Fruit fly (Drosophila melanogaster) whole organism, embryonic: ENCODE data around the gene ssp3.

Experiments used
- Adf1 ChIP-seq: fragments of 200-800 bp; sonication (Bioruptor generic); IDR thresholded peaks from 2 replicates; pipeline ENCODE4 v1.3.6; 2022; ENCODE audit warnings: missing biosample characterization, missing genetic modification characterization
- CG10147 ChIP-seq: fragments of 200-800 bp; sonication (Bioruptor generic); optimal IDR thresholded peaks from 2 replicates; lab custom pipeline; 2019; ENCODE audit warnings: missing biosample characterization, mild to moderate bottlenecking, missing genetic modification characterization, moderate library complexity
- CG1024 ChIP-seq: fragments of 200-800 bp; sonication (Bioruptor generic); IDR thresholded peaks from 2 replicates; pipeline ENCODE4 v1.3.6; 2022; ENCODE audit warnings: missing biosample characterization, missing genetic modification characterization
- CG11456 ChIP-seq: fragments of 200-800 bp; sonication (Bioruptor generic); IDR thresholded peaks from 3 replicates; pipeline ENCODE4 v1.3.6; 2022; ENCODE audit warnings: missing biosample characterization, missing genetic modification characterization
- CG11560 ChIP-seq: fragments of 200-800 bp; sonication (Bioruptor generic); IDR thresholded peaks from 3 replicates; pipeline ENCODE4 v1.3.6; 2022; ENCODE audit warnings: missing biosample characterization, missing genetic modification characterization
- CG11723 ChIP-seq: fragments of 200-800 bp; sonication (Bioruptor generic); optimal IDR thresholded peaks from 2 replicates; lab custom pipeline; 2017; ENCODE audit warnings: missing biosample characterization, mild to moderate bottlenecking, missing genetic modification characterization
- CG12071 ChIP-seq: fragments of 200-800 bp; sonication (Bioruptor generic); optimal IDR thresholded peaks from 3 replicates; lab custom pipeline; 2018; ENCODE audit warnings: missing biosample characterization, mild to moderate bottlenecking, missing genetic modification characterization
- CG13775 ChIP-seq: fragments of 200-800 bp; sonication (Bioruptor generic); optimal IDR thresholded peaks from 3 replicates; lab custom pipeline; 2017; ENCODE audit warnings: missing biosample characterization, mild to moderate bottlenecking, missing genetic modification characterization
- CG14050 ChIP-seq: fragments of 200-800 bp; sonication (Bioruptor generic); IDR thresholded peaks from 3 replicates; pipeline ENCODE4 v1.3.6; 2022; ENCODE audit warnings: missing biosample characterization, missing genetic modification characterization
- CG14965 ChIP-seq: fragments of 200-800 bp; sonication (Bioruptor generic); optimal IDR thresholded peaks from 2 replicates; lab custom pipeline; 2016; ENCODE audit warnings: missing biosample characterization, missing genetic modification characterization, borderline replicate concordance
- CG16863 ChIP-seq: fragments of 200-800 bp; sonication (Bioruptor generic); optimal IDR thresholded peaks from 3 replicates; lab custom pipeline; 2016; ENCODE audit warnings: missing biosample characterization, missing genetic modification characterization
- CG17359 ChIP-seq: fragments of 200-800 bp; sonication (Bioruptor generic); optimal IDR thresholded peaks from 3 replicates; lab custom pipeline; 2018; ENCODE audit warnings: missing biosample characterization, mild to moderate bottlenecking, missing genetic modification characterization, moderate library complexity
- CG1792 ChIP-seq: fragments of 200-800 bp; sonication (Bioruptor generic); optimal IDR thresholded peaks from 2 replicates; lab custom pipeline; 2016; ENCODE audit warnings: missing biosample characterization, missing genetic modification characterization
- CG18011 ChIP-seq: fragments of 200-800 bp; sonication (Bioruptor generic); optimal IDR thresholded peaks from 2 replicates; lab custom pipeline; 2017; ENCODE audit warnings: missing biosample characterization, missing genetic modification characterization, mild to moderate bottlenecking, moderate library complexity, missing genotype
- CG2202 ChIP-seq: fragments of 200-800 bp; sonication (Bioruptor generic); optimal IDR thresholded peaks from 2 replicates; lab custom pipeline; 2018; ENCODE audit warnings: missing biosample characterization, mild to moderate bottlenecking, missing genetic modification characterization
- CG2889 ChIP-seq: fragments of 200-800 bp; sonication (Bioruptor generic); IDR thresholded peaks from 3 replicates; pipeline ENCODE4 v1.3.6; 2022; ENCODE audit warnings: missing biosample characterization, missing genetic modification characterization
- CG30431 ChIP-seq: fragments of 200-800 bp; sonication (Bioruptor generic); optimal IDR thresholded peaks from 2 replicates; lab custom pipeline; 2017; ENCODE audit warnings: missing biosample characterization, missing genetic modification characterization
- CG31224 ChIP-seq: fragments of 200-800 bp; sonication (Bioruptor generic); IDR thresholded peaks from 2 replicates; pipeline ENCODE4 v1.3.6; 2022; ENCODE audit warnings: missing biosample characterization, missing genetic modification characterization
- CG31365 ChIP-seq: fragments of 200-800 bp; sonication (Bioruptor generic); optimal IDR thresholded peaks from 2 replicates; lab custom pipeline; 2018; ENCODE audit warnings: missing biosample characterization, mild to moderate bottlenecking, missing genetic modification characterization
- CG32532 ChIP-seq: fragments of 200-800 bp; sonication (Bioruptor generic); IDR thresholded peaks from 2 replicates; pipeline ENCODE4 v1.3.6; 2022; ENCODE audit warnings: missing biosample characterization, missing genetic modification characterization
- CG3281 ChIP-seq: fragments of 200-800 bp; sonication (Bioruptor generic); optimal IDR thresholded peaks from 3 replicates; lab custom pipeline; 2017; ENCODE audit warnings: missing biosample characterization, mild to moderate bottlenecking, missing genetic modification characterization
- CG33213 ChIP-seq: fragments of 200-800 bp; sonication (Bioruptor generic); optimal IDR thresholded peaks from 3 replicates; lab custom pipeline; 2016; ENCODE audit warnings: missing biosample characterization, missing genetic modification characterization
- CG3838 ChIP-seq: fragments of 200-800 bp; sonication (Bioruptor generic); optimal IDR thresholded peaks from 3 replicates; lab custom pipeline; 2016; ENCODE audit warnings: missing biosample characterization, missing genetic modification characterization
- CG6272 ChIP-seq: fragments of 200-800 bp; sonication (Bioruptor generic); IDR thresholded peaks from 2 replicates; pipeline ENCODE4 v1.3.6; 2022; ENCODE audit warnings: missing biosample characterization, missing genetic modification characterization
- CG6813 ChIP-seq: fragments of 200-800 bp; sonication (Bioruptor generic); optimal IDR thresholded peaks from 2 replicates; lab custom pipeline; 2017; ENCODE audit warnings: missing biosample characterization, missing genetic modification characterization, mild to moderate bottlenecking, moderate library complexity, missing genetic modification reagents
- CG7357 ChIP-seq: fragments of 200-800 bp; sonication (Bioruptor generic); IDR thresholded peaks from 3 replicates; pipeline ENCODE4 v1.3.6; 2022; ENCODE audit warnings: missing biosample characterization, missing genetic modification characterization
- CG7963 ChIP-seq: fragments of 200-800 bp; sonication (Bioruptor generic); IDR thresholded peaks from 3 replicates; pipeline ENCODE4 v1.3.6; 2022; ENCODE audit warnings: missing biosample characterization, missing genetic modification characterization; ENCODE audit not compliant: partially characterized antibody
- D19A ChIP-seq: fragments of 200-800 bp; optimal IDR thresholded peaks from 3 replicates; lab custom pipeline; 2019; ENCODE audit warnings: missing biosample characterization, mild to moderate bottlenecking, missing genetic modification characterization, moderate library complexity
- Dll ChIP-seq: fragments of 200-800 bp; sonication (Bioruptor generic); IDR thresholded peaks from 4 replicates; pipeline ENCODE4 v1.3.6; 2022; ENCODE audit warnings: missing biosample characterization, missing genetic modification characterization; ENCODE audit not compliant: partially characterized antibody
- Fer2 ChIP-seq: fragments of 200-800 bp; sonication (Bioruptor generic); optimal IDR thresholded peaks from 2 replicates; lab custom pipeline; 2018; ENCODE audit warnings: missing biosample characterization, mild to moderate bottlenecking, missing genetic modification characterization, moderate library complexity
- HLH54F ChIP-seq: fragments of 200-800 bp; sonication (Bioruptor generic); optimal IDR thresholded peaks from 3 replicates; lab custom pipeline; 2016; ENCODE audit warnings: missing biosample characterization, missing genetic modification characterization
- Hmx ChIP-seq: fragments of 200-800 bp; sonication (Bioruptor generic); optimal IDR thresholded peaks from 2 replicates; lab custom pipeline; 2016; ENCODE audit warnings: missing biosample characterization, missing genetic modification characterization
- Hr3 ChIP-seq: fragments of 200-800 bp; sonication (Bioruptor generic); optimal IDR thresholded peaks from 3 replicates; lab custom pipeline; 2016; ENCODE audit warnings: missing biosample characterization, missing genetic modification characterization
- MBD-R2 ChIP-seq: fragments of 200-800 bp; sonication (Bioruptor generic); IDR thresholded peaks from 2 replicates; pipeline ENCODE4 v1.3.6; 2022; ENCODE audit warnings: missing biosample characterization, missing genetic modification characterization
- NFAT ChIP-seq: fragments of 200-800 bp; sonication (Bioruptor generic); IDR thresholded peaks from 2 replicates; pipeline ENCODE4 v1.3.6; 2022; ENCODE audit warnings: missing biosample characterization, missing genetic modification characterization
- NfI ChIP-seq: fragments of 200-800 bp; sonication (Bioruptor generic); optimal IDR thresholded peaks from 3 replicates; lab custom pipeline; 2018; ENCODE audit warnings: missing biosample characterization, mild to moderate bottlenecking, missing genetic modification characterization, moderate library complexity
- Poxn ChIP-seq: fragments of 200-800 bp; sonication (Bioruptor generic); IDR thresholded peaks from 2 replicates; pipeline ENCODE4 v1.3.6; 2022; ENCODE audit warnings: missing biosample characterization, missing genetic modification characterization
- chn ChIP-seq: fragments of 200-800 bp; sonication (Bioruptor generic); optimal IDR thresholded peaks from 2 replicates; lab custom pipeline; 2016; ENCODE audit warnings: missing biosample characterization, missing genetic modification characterization
- crol ChIP-seq: fragments of 200-800 bp; sonication (Bioruptor generic); IDR thresholded peaks from 2 replicates; pipeline ENCODE4 v1.3.6; 2022; ENCODE audit warnings: missing biosample characterization, missing genetic modification characterization
- dimm ChIP-seq: fragments of 200-800 bp; sonication (Bioruptor generic); IDR thresholded peaks from 2 replicates; pipeline ENCODE4 v1.3.6; 2022; ENCODE audit warnings: missing biosample characterization, missing genetic modification characterization
- dm ChIP-seq: fragments of 200-800 bp; sonication (Bioruptor generic); optimal IDR thresholded peaks from 3 replicates; lab custom pipeline; 2016; ENCODE audit warnings: missing biosample characterization, missing genetic modification characterization
- en ChIP-seq: fragments of 200-800 bp; sonication (Bioruptor generic); optimal IDR thresholded peaks from 2 replicates; lab custom pipeline; 2016; ENCODE audit warnings: missing biosample characterization, missing genetic modification characterization
- ftz-f1 ChIP-seq: fragments of 200-800 bp; sonication (Bioruptor generic); optimal IDR thresholded peaks from 2 replicates; lab custom pipeline; 2016; ENCODE audit warnings: missing biosample characterization, missing genetic modification characterization
- hbn ChIP-seq: fragments of 200-800 bp; sonication (Bioruptor generic); IDR thresholded peaks from 2 replicates; pipeline ENCODE4 v1.3.6; 2022; ENCODE audit warnings: missing biosample characterization, missing genetic modification characterization; ENCODE audit not compliant: partially characterized antibody
- ken ChIP-seq: fragments of 200-800 bp; sonication (Bioruptor generic); IDR thresholded peaks from 3 replicates; pipeline ENCODE4 v1.3.6; 2022; ENCODE audit warnings: missing biosample characterization, missing genetic modification characterization
- kni ChIP-seq: fragments of 200-800 bp; sonication (Bioruptor generic); optimal IDR thresholded peaks from 3 replicates; lab custom pipeline; 2017; ENCODE audit warnings: mild to moderate bottlenecking, missing biosample characterization, missing genetic modification reagents, missing genetic modification characterization
- nmo ChIP-seq: fragments of 200-800 bp; sonication (Bioruptor generic); optimal IDR thresholded peaks from 2 replicates; lab custom pipeline; 2018; ENCODE audit warnings: missing biosample characterization, mild to moderate bottlenecking, missing genetic modification characterization, moderate library complexity
- nom ChIP-seq: fragments of 200-800 bp; sonication (Bioruptor generic); optimal IDR thresholded peaks from 2 replicates; lab custom pipeline; 2017; ENCODE audit warnings: missing biosample characterization, missing genetic modification characterization, mild to moderate bottlenecking, moderate library complexity, missing genetic modification reagents
- unc-4 ChIP-seq: fragments of 200-800 bp; sonication (Bioruptor generic); IDR thresholded peaks from 2 replicates; pipeline ENCODE4 v1.3.6; 2022; ENCODE audit warnings: missing biosample characterization, missing genetic modification characterization; ENCODE audit not compliant: partially characterized antibody
- zen ChIP-seq: fragments of 200-800 bp; sonication (Bioruptor generic); optimal IDR thresholded peaks from 3 replicates; lab custom pipeline; 2018; ENCODE audit warnings: missing biosample characterization, mild to moderate bottlenecking, missing genetic modification characterization, moderate library complexity
- zen2 ChIP-seq: fragments of 200-800 bp; sonication (Bioruptor generic); IDR thresholded peaks from 3 replicates; pipeline ENCODE4 v1.3.6; 2022; ENCODE audit warnings: missing biosample characterization, missing genetic modification characterization; ENCODE audit not compliant: partially characterized antibody

ssp3 gene

dm6 chr2L:18947515-18947998, 3.8 kb upstream of the ssp3 start (continued):
- peak; percentile 27; the same call in 1 of the 3 replicates for TF ChIP-seq zen2 (GFP tag; lab: Robert Waterston, UW)
- TF ChIP-seq nmo (GFP tag; lab: Kevin White, UChicago) = no peak
- no peak for TF ChIP-seq NfI (GFP tag; lab: Kevin White, UChicago)
- TF ChIP-seq CG1024 = no peak
- TF ChIP-seq CG2889 (GFP tag; lab: Robert Waterston, UW) = no peak
- TF ChIP-seq Poxn = no peak
- TF ChIP-seq CG17359 (tag; lab: Kevin White, UChicago) = no peak
- TF ChIP-seq CG33213 (GFP tag; lab: Kevin White, UChicago) = no peak
- TF ChIP-seq kni (GFP tag; lab: Kevin White, UChicago) = peak; percentile 100
- no peak for TF ChIP-seq CG6813 (GFP tag; lab: Kevin White, UChicago)
- TF ChIP-seq chn (GFP tag; lab: Kevin White, UChicago) = peak; percentile 37
- TF ChIP-seq CG1792 (GFP tag; lab: Kevin White, UChicago) = no peak
- no peak for TF ChIP-seq CG11560
- TF ChIP-seq dimm (GFP tag; lab: Robert Waterston, UW) = no peak
- no peak for TF ChIP-seq ken (GFP tag; lab: Robert Waterston, UW)
- TF ChIP-seq Adf1 = no peak
- TF ChIP-seq CG14050 (GFP tag; lab: Robert Waterston, UW) = no peak
- TF ChIP-seq CG18011 (GFP tag; lab: Kevin White, UChicago) = no peak
- no peak for TF ChIP-seq ftz-f1
- no peak for TF ChIP-seq nom (GFP tag; lab: Kevin White, UChicago)
- no peak for TF ChIP-seq MBD-R2 (GFP tag; lab: Robert Waterston, UW)
- no peak for TF ChIP-seq CG16863
- TF ChIP-seq NFAT = peak; percentile 21; the same call in 1 of the 2 replicates
- no peak for TF ChIP-seq CG6272
- no peak for TF ChIP-seq Fer2 (tag; lab: Kevin White, UChicago)
- no peak for TF ChIP-seq dm (GFP tag; lab: Kevin White, UChicago)
- TF ChIP-seq CG2202 (tag; lab: Kevin White, UChicago) = no peak
- TF ChIP-seq D19A (tag; lab: Kevin White, UChicago) = no peak
- TF ChIP-seq CG11456 (GFP tag; lab: Robert Waterston, UW) = no peak
- peak; percentile 97 for TF ChIP-seq CG31224 (GFP tag; lab: Robert Waterston, UW)
- TF ChIP-seq Hmx = no peak
- no peak for TF ChIP-seq CG11723 (GFP tag; lab: Kevin White, UChicago)
- 0 out of 3 replicates have a peak, but pooled peaks have one; percentile 9 for TF ChIP-seq CG7963 (GFP tag; lab: Robert Waterston, UW)
- no peak for TF ChIP-seq CG30431 (GFP tag; lab: Kevin White, UChicago)
- no peak for TF ChIP-seq zen (tag; lab: Kevin White, UChicago)
- 0 out of 2 replicates have a peak, but pooled peaks have one; percentile 47 for TF ChIP-seq crol (GFP tag; lab: Robert Waterston, UW)
- TF ChIP-seq CG14965 (GFP tag; lab: Kevin White, UChicago) = no peak
- TF ChIP-seq CG3838 (GFP tag; lab: Kevin White, UChicago) = peak; percentile 92
- TF ChIP-seq CG12071 (GFP tag; lab: Kevin White, UChicago) = no peak
- TF ChIP-seq CG7357 (GFP tag; lab: Robert Waterston, UW) = no peak
- TF ChIP-seq CG3281 (GFP tag; lab: Kevin White, UChicago) = no peak
- no peak for TF ChIP-seq en (GFP tag; lab: Kevin White, UChicago)
- TF ChIP-seq CG13775 = no peak
- TF ChIP-seq unc-4 (GFP tag; lab: Robert Waterston, UW) = 0 out of 2 replicates have a peak, but pooled peaks have one; percentile 22
- no peak for TF ChIP-seq CG10147
- peak; percentile 50; the same call in 1 of the 4 replicates for TF ChIP-seq Dll (GFP tag; lab: Robert Waterston, UW)
- TF ChIP-seq CG32532 (GFP tag; lab: Robert Waterston, UW) = no peak
- no peak for TF ChIP-seq Hr3 (GFP tag; lab: Kevin White, UChicago)
- no peak for TF ChIP-seq CG31365 (tag; lab: Kevin White, UChicago)
- TF ChIP-seq hbn (GFP tag; lab: Robert Waterston, UW) = no peak; the same call in 1 of the 2 replicates
- TF ChIP-seq HLH54F (GFP tag; lab: Kevin White, UChicago) = no peak
